Fruit fly (Drosophila melanogaster): ENCODE measurements around the gene Hsp23.

DNA sequence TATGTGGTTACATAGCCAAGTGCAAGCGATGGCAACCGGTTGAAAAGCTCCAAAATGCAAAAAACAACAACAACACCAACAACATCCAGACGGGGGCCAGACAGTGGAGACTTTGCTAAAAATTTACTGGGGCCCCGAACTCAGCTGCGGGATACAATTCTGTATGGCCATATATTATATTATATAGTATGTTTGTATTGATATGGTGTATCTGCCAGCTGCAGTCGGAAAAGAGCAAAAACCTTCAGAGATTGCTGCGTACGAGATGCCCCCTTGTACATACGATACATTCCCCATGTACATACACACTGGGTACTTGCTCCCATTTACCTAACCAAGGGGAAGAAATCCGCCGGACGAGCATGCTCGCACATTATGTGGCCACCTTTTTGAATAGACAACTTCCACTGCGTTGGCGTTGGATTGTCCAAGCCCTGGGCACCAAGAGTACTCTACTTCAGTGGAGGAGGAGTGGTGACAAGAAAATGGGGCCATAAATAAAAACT is 1.3 kb upstream of the Hsp23 start:
- TF ChIP-seq Gug (GFP tag; IDR thresholded peaks at IDR 0.05) = no peak
- no peak for TF ChIP-seq CG11762 (GFP tag; optimal IDR thresholded peaks at IDR 0.05; ENCODE audit: insufficient read depth)
- no peak for TF ChIP-seq dsx (GFP tag; optimal IDR thresholded peaks at IDR 0.05; ENCODE audit: poor library complexity, severe bottlenecking)
